Worm (Caenorhabditis elegans) whole organism, young adult: ENCODE data around the gene col-128.

ENCODE experiments used
- ceh-100 ChIP-seq: fragments of 200-800 bp; sonication (Bioruptor generic); IDR thresholded peaks from 2 replicates; pipeline ENCODE4 v1.3.6; 2022; ENCODE audit warnings: missing genetic modification reagents, missing genetic modification characterization, missing compliant biosample characterization
- hmg-20 ChIP-seq: fragments of 200-800 bp; sonication (Bioruptor generic); IDR thresholded peaks from 2 replicates; pipeline ENCODE4 v1.3.6; 2022; ENCODE audit warnings: missing genetic modification reagents, missing genetic modification characterization, missing compliant biosample characterization
- lag-1 ChIP-seq: fragments of 200-800 bp; sonication (Bioruptor generic); IDR thresholded peaks from 2 replicates; pipeline ENCODE4 v1.3.6; 2022; ENCODE audit warnings: missing genetic modification reagents, missing genetic modification characterization, missing compliant biosample characterization
- lin-26 ChIP-seq: fragments of 200-800 bp; sonication (Bioruptor generic); IDR thresholded peaks from 2 replicates; pipeline ENCODE4 v1.3.6; 2022; ENCODE audit warnings: missing genetic modification reagents, missing genetic modification characterization, missing compliant biosample characterization
- pha-4 ChIP-seq: fragments of 150-350 bp; sonication (generic microtip); optimal IDR thresholded peaks from 2 replicates; lab custom pipeline; 2014; ENCODE audit warnings: missing biosample characterization, missing genetic modification reagents, missing genetic modification characterization
- rcor-1 ChIP-seq: fragments of 200-800 bp; sonication (Bioruptor generic); IDR thresholded peaks from 2 replicates; pipeline ENCODE4 v1.3.6; 2022; ENCODE audit warnings: missing genetic modification reagents, missing genetic modification characterization, missing compliant biosample characterization
- rpc-1 ChIP-seq, 2 experiments: fragments of 150-350 bp in 1 of 2; sonication (generic microtip) in 1 of 2; optimal IDR thresholded peaks; 2 replicates each; lab custom pipeline; 2014 to 2018; ENCODE audit warnings: missing biosample characterization in 1 of 2, missing genetic modification characterization in 1 of 2, missing genetic modification reagents in 1 of 2, missing genotype in 1 of 2
- somi-1 ChIP-seq: fragments of 200-800 bp; sonication (Bioruptor generic); optimal IDR thresholded peaks from 2 replicates; lab custom pipeline; 2018; ENCODE audit warnings: mild to moderate bottlenecking, missing genetic modification characterization, missing compliant biosample characterization
- ztf-3 ChIP-seq: fragments of 200-800 bp; sonication (Bioruptor generic); optimal IDR thresholded peaks from 2 replicates; lab custom pipeline; 2018; ENCODE audit warnings: mild to moderate bottlenecking, missing genetic modification characterization, missing compliant biosample characterization

DNA sequence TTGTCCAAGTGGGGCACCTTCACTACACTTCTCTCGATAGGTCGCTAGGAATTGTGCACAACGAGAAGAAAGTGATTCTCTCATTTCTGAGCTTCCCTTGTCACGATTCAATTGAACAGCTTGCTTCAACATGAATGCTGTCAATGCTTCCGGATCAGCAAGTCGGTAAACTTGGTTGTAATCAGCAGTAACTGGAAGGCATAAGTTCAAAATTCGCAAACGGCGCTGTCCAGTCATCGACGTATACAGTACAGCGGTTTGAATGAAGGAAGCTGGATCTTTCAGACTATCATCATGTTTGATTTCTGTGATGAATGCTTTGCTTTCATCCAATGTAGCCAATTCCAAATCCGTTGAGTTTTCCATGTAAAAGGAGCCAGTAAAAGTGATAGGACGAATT lies 11.3 kb upstream of the col-128 start:
- no peak for TF ChIP-seq rpc-1 (optimal IDR thresholded peaks at IDR 0.05; lab: Kevin White, UChicago)
- TF ChIP-seq rpc-1 (tag; optimal IDR thresholded peaks at IDR 0.05; lab: Kevin White, UChicago): no peak
- no peak for TF ChIP-seq somi-1 (GFP tag; lab: Kevin White, UChicago)
- no peak for TF ChIP-seq pha-4 (tag; lab: Kevin White, UChicago)
- no peak for TF ChIP-seq lin-26 (GFP tag; lab: Robert Waterston, UW)
- TF ChIP-seq hmg-20 (GFP tag; lab: Robert Waterston, UW): no peak
- TF ChIP-seq ceh-100: no peak
- TF ChIP-seq rcor-1 (GFP tag; lab: Robert Waterston, UW): no peak
- TF ChIP-seq lag-1 (GFP tag; lab: Robert Waterston, UW): no peak
- no peak for TF ChIP-seq ztf-3 (GFP tag; lab: Kevin White, UChicago)
